Fruit fly (Drosophila melanogaster) whole organism, embryonic: ENCODE data around the gene ocn.
A peak's percentile ranks its signal among the peaks of the same experiment; 100 is the strongest.

Source experiments
- Abd-B ChIP-seq: fragments of 200-800 bp; sonication (Bioruptor generic); optimal IDR thresholded peaks from 2 replicates; lab custom pipeline; 2018; ENCODE audit warnings: missing biosample characterization, mild to moderate bottlenecking, missing genetic modification characterization, moderate library complexity
- Ada2b ChIP-seq: fragments of 200-800 bp; sonication (Bioruptor generic); IDR thresholded peaks from 2 replicates; pipeline ENCODE4 v1.3.6; 2022; ENCODE audit warnings: missing biosample characterization, missing genetic modification characterization
- B-H1 ChIP-seq: fragments of 200-800 bp; sonication (Bioruptor generic); IDR thresholded peaks from 3 replicates; pipeline ENCODE4 v1.3.6; 2022; ENCODE audit warnings: missing biosample characterization, missing genetic modification characterization
- BtbVII ChIP-seq: fragments of 200-800 bp; sonication (Bioruptor generic); optimal IDR thresholded peaks from 3 replicates; lab custom pipeline; 2017; ENCODE audit warnings: missing biosample characterization, mild to moderate bottlenecking, missing genetic modification characterization
- CG10959 ChIP-seq: fragments of 200-800 bp; sonication (Bioruptor generic); IDR thresholded peaks from 2 replicates; pipeline ENCODE4 v1.3.6; 2022; ENCODE audit warnings: missing biosample characterization, missing genetic modification characterization
- CG11247 ChIP-seq: fragments of 200-800 bp; sonication (Bioruptor generic); IDR thresholded peaks from 2 replicates; pipeline ENCODE4 v1.3.6; 2022; ENCODE audit warnings: missing biosample characterization, missing genetic modification characterization
- CG11504 ChIP-seq: fragments of 200-800 bp; sonication (Bioruptor generic); optimal IDR thresholded peaks from 3 replicates; lab custom pipeline; 2019; ENCODE audit warnings: missing biosample characterization, mild to moderate bottlenecking, missing genetic modification characterization, moderate library complexity
- CG12155 ChIP-seq: fragments of 200-800 bp; sonication (Bioruptor generic); optimal IDR thresholded peaks from 3 replicates; lab custom pipeline; 2016; ENCODE audit warnings: missing biosample characterization, missing genetic modification characterization
- CG13287 ChIP-seq: fragments of 200-800 bp; sonication (Bioruptor generic); IDR thresholded peaks from 2 replicates; pipeline ENCODE4 v1.3.6; 2022; ENCODE audit warnings: missing biosample characterization, missing genetic modification characterization; ENCODE audit not compliant: partially characterized antibody
- CG14965 ChIP-seq: fragments of 200-800 bp; sonication (Bioruptor generic); optimal IDR thresholded peaks from 2 replicates; lab custom pipeline; 2016; ENCODE audit warnings: missing biosample characterization, missing genetic modification characterization, borderline replicate concordance
- CG18599 ChIP-seq: fragments of 200-800 bp; sonication (Bioruptor generic); optimal IDR thresholded peaks from 3 replicates; lab custom pipeline; 2017; ENCODE audit warnings: missing biosample characterization, missing genetic modification characterization, mild to moderate bottlenecking, moderate library complexity, missing genetic modification reagents
- CG18764 ChIP-seq: fragments of 200-800 bp; sonication (Bioruptor generic); optimal IDR thresholded peaks from 3 replicates; lab custom pipeline; 2016; ENCODE audit warnings: missing biosample characterization, missing genetic modification characterization
- CG2120 ChIP-seq: fragments of 200-800 bp; sonication (Bioruptor generic); optimal IDR thresholded peaks from 3 replicates; lab custom pipeline; 2016; ENCODE audit warnings: missing biosample characterization, missing genetic modification characterization
- CG43689 ChIP-seq: fragments of 200-800 bp; sonication (Bioruptor generic); IDR thresholded peaks from 2 replicates; pipeline ENCODE4 v1.3.6; 2022; ENCODE audit warnings: missing biosample characterization, missing genetic modification characterization
- CG5180 ChIP-seq: fragments of 200-800 bp; sonication (Bioruptor generic); optimal IDR thresholded peaks from 3 replicates; lab custom pipeline; 2017; ENCODE audit warnings: missing biosample characterization, missing genetic modification characterization, mild to moderate bottlenecking, moderate library complexity, missing genetic modification reagents
- CG8290 ChIP-seq, 3 experiments: fragments of 200-800 bp; sonication (Bioruptor generic); optimal IDR thresholded peaks; 2 replicates each; lab custom pipeline; 2016 to 2019; ENCODE audit warnings: missing biosample characterization in 3 of 3, missing genetic modification characterization in 3 of 3, mild to moderate bottlenecking in 2 of 3, moderate library complexity in 1 of 3
- CG8388 ChIP-seq: fragments of 200-800 bp; sonication (Bioruptor generic); optimal IDR thresholded peaks from 2 replicates; lab custom pipeline; 2019; ENCODE audit warnings: missing biosample characterization, mild to moderate bottlenecking, missing genetic modification characterization, moderate library complexity
- CG9437 ChIP-seq: fragments of 200-800 bp; sonication (Bioruptor generic); optimal IDR thresholded peaks from 2 replicates; lab custom pipeline; 2018; ENCODE audit warnings: missing biosample characterization, mild to moderate bottlenecking, missing genetic modification characterization
- CrebB ChIP-seq: fragments of 200-800 bp; sonication (Bioruptor generic); optimal IDR thresholded peaks from 3 replicates; lab custom pipeline; 2018; ENCODE audit warnings: missing biosample characterization, mild to moderate bottlenecking, missing genetic modification characterization
- D ChIP-seq, 2 experiments: fragments of 200-800 bp in 1 of 2; fragments of >200 bp in 1 of 2; sonication (Bioruptor generic) in 1 of 2; optimal IDR thresholded peaks; 2 replicates in 1 of 2; 3 replicates in 1 of 2; lab custom pipeline; 2017; ENCODE audit warnings: mild to moderate bottlenecking in 1 of 2, missing biosample characterization in 1 of 2, missing genetic modification characterization in 1 of 2, missing genetic modification reagents in 1 of 2
- Ets65A ChIP-seq: fragments of 200-800 bp; sonication (Bioruptor generic); peaks from one replicate; lab custom pipeline; 2016; ENCODE audit warnings: missing biosample characterization, missing genetic modification characterization
- HLH54F ChIP-seq: fragments of 200-800 bp; sonication (Bioruptor generic); optimal IDR thresholded peaks from 3 replicates; lab custom pipeline; 2016; ENCODE audit warnings: missing biosample characterization, missing genetic modification characterization
- Hand ChIP-seq: fragments of 200-800 bp; sonication (Bioruptor generic); optimal IDR thresholded peaks from 2 replicates; lab custom pipeline; 2017; ENCODE audit warnings: mild to moderate bottlenecking, missing biosample characterization, missing genetic modification reagents, missing genetic modification characterization
- Jarid2 ChIP-seq: fragments of 200-800 bp; sonication (Bioruptor generic); optimal IDR thresholded peaks from 3 replicates; lab custom pipeline; 2017; ENCODE audit warnings: mild to moderate bottlenecking, missing biosample characterization, missing genetic modification reagents, missing genetic modification characterization
- Max ChIP-seq: fragments of 200-800 bp; sonication (Bioruptor generic); optimal IDR thresholded peaks from 2 replicates; lab custom pipeline; 2016; ENCODE audit warnings: missing biosample characterization, mild to moderate bottlenecking, missing genetic modification characterization
- Myb ChIP-seq: fragments of 200-800 bp; sonication (Bioruptor generic); optimal IDR thresholded peaks from 2 replicates; lab custom pipeline; 2016; ENCODE audit warnings: missing biosample characterization, missing genetic modification characterization
- NFAT ChIP-seq: fragments of 200-800 bp; sonication (Bioruptor generic); IDR thresholded peaks from 2 replicates; pipeline ENCODE4 v1.3.6; 2022; ENCODE audit warnings: missing biosample characterization, missing genetic modification characterization
- Nf-YC ChIP-seq: fragments of 200-800 bp; optimal IDR thresholded peaks from 3 replicates; lab custom pipeline; 2019; ENCODE audit warnings: missing biosample characterization, mild to moderate bottlenecking, missing genetic modification characterization, moderate library complexity
- Ptx1 ChIP-seq: fragments of 200-800 bp; sonication (Bioruptor generic); IDR thresholded peaks from 2 replicates; pipeline ENCODE4 v1.3.6; 2022; ENCODE audit warnings: missing biosample characterization, missing genetic modification characterization
- bbx ChIP-seq: fragments of 200-800 bp; sonication (Bioruptor generic); IDR thresholded peaks from 2 replicates; pipeline ENCODE4 v1.3.6; 2022; ENCODE audit warnings: missing biosample characterization, missing genetic modification characterization; ENCODE audit not compliant: partially characterized antibody
- caup ChIP-seq: fragments of 200-800 bp; sonication (Bioruptor generic); optimal IDR thresholded peaks from 3 replicates; lab custom pipeline; 2017; ENCODE audit warnings: missing biosample characterization, mild to moderate bottlenecking, missing genetic modification characterization, moderate library complexity; ENCODE audit not compliant: severe bottlenecking
- chif ChIP-seq, 2 experiments: fragments of 200-800 bp; sonication (Bioruptor generic); optimal IDR thresholded peaks; 3 replicates each; lab custom pipeline; 2016; ENCODE audit warnings: missing biosample characterization in 2 of 2, missing genetic modification characterization in 2 of 2
- chm ChIP-seq: fragments of 200-800 bp; sonication (Bioruptor generic); IDR thresholded peaks from 2 replicates; pipeline ENCODE4 v1.3.6; 2022; ENCODE audit warnings: missing biosample characterization, missing genetic modification characterization
- dan ChIP-seq: fragments of 200-800 bp; sonication (Bioruptor generic); IDR thresholded peaks from 2 replicates; pipeline ENCODE4 v1.3.6; 2022; ENCODE audit warnings: missing biosample characterization, missing genetic modification characterization
- dpn ChIP-seq, 2 experiments: fragments of 200-800 bp; sonication (Bioruptor generic); optimal IDR thresholded peaks; 3 replicates each; lab custom pipeline; 2016; ENCODE audit warnings: missing biosample characterization in 2 of 2, missing genetic modification characterization in 2 of 2
- ewg ChIP-seq: fragments of 200-800 bp; sonication (Bioruptor generic); optimal IDR thresholded peaks from 3 replicates; lab custom pipeline; 2017; ENCODE audit warnings: mild to moderate bottlenecking, missing biosample characterization, missing genetic modification reagents, missing genetic modification characterization
- exex ChIP-seq: fragments of 200-800 bp; sonication (Bioruptor generic); optimal IDR thresholded peaks from 4 replicates; lab custom pipeline; 2018; ENCODE audit warnings: missing biosample characterization, mild to moderate bottlenecking, missing genetic modification characterization, moderate library complexity
- fd64A ChIP-seq: fragments of 200-800 bp; sonication (Bioruptor generic); optimal IDR thresholded peaks from 3 replicates; lab custom pipeline; 2018; ENCODE audit warnings: missing biosample characterization, mild to moderate bottlenecking, missing genetic modification characterization
- gt ChIP-seq: fragments of 200-800 bp; sonication (Bioruptor generic); IDR thresholded peaks from 2 replicates; pipeline ENCODE4 v1.3.6; 2022; ENCODE audit warnings: missing biosample characterization, missing genetic modification characterization
- h ChIP-seq: fragments of >200 bp; optimal IDR thresholded peaks from 2 replicates; lab custom pipeline; 2017
- inv ChIP-seq: fragments of 200-800 bp; sonication (Bioruptor generic); IDR thresholded peaks from 2 replicates; pipeline ENCODE4 v1.3.6; 2022; ENCODE audit warnings: missing biosample characterization, missing genetic modification characterization; ENCODE audit not compliant: partially characterized antibody
- lab ChIP-seq: fragments of 200-800 bp; sonication (Bioruptor generic); optimal IDR thresholded peaks from 3 replicates; lab custom pipeline; 2017; ENCODE audit warnings: missing biosample characterization, missing genetic modification characterization, mild to moderate bottlenecking, moderate library complexity, missing genetic modification reagents
- mam ChIP-seq: fragments of 200-800 bp; sonication (Bioruptor generic); optimal IDR thresholded peaks from 3 replicates; lab custom pipeline; 2016; ENCODE audit warnings: missing biosample characterization, missing genetic modification characterization
- nom ChIP-seq: fragments of 200-800 bp; sonication (Bioruptor generic); optimal IDR thresholded peaks from 2 replicates; lab custom pipeline; 2017; ENCODE audit warnings: missing biosample characterization, missing genetic modification characterization, mild to moderate bottlenecking, moderate library complexity, missing genetic modification reagents
- row ChIP-seq: fragments of 200-800 bp; sonication (Bioruptor generic); IDR thresholded peaks from 3 replicates; pipeline ENCODE4 v1.3.6; 2022; ENCODE audit warnings: missing biosample characterization, missing genetic modification characterization
- tup ChIP-seq: fragments of 200-800 bp; sonication (Bioruptor generic); optimal IDR thresholded peaks from 2 replicates; lab custom pipeline; 2016; ENCODE audit warnings: missing biosample characterization, mild to moderate bottlenecking, missing genetic modification characterization, moderate library complexity
- z ChIP-seq: fragments of 200-800 bp; sonication (Bioruptor generic); IDR thresholded peaks from 3 replicates; pipeline ENCODE4 v1.3.6; 2022; ENCODE audit warnings: missing biosample characterization, missing genetic modification characterization

ocn gene

DNA sequence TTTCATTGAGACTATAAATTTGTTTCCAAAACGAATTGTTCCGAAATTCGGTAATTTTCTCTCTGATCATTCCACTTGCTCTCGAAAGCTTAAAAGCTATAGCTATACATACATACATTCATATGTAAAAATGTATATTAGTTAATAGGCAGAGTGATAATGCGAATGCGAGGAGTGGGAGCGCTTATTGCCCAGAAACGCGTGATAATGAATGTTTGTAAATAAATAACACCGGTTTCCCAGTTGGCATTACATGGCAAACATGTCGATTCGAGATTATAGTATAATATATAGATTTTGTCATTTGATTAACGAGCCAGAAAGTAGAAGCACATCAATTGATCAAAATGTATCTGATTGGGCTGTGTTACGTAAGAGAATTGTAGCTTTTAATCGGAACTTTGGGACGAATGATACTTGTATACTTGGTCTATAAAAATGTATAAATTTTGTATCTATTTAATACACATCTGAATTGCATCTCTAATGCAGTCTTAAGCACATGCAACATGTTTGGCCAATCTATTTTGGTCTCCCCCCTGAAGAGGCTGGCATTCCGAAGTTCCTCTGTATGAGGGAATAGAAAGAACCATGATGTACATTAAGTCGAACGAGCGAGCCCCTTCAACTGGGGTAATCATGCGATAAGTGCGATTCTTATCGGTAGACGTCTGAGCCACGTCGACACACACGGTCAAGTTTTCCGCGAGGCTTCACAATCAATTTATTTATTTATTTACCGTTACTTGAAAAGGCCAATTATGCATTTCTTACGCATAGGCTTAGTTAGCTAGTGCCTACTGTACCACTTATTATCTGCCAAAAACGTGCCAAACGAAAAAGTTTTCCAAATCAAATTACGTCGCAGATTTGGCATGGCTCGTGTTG, 24.7 kb downstream of the ocn start:
- TF ChIP-seq Abd-B (GFP tag; lab: Kevin White, UChicago) = no peak
- no peak for TF ChIP-seq CG13287 (GFP tag; lab: Robert Waterston, UW)
- peak; percentile 56 for TF ChIP-seq lab
- TF ChIP-seq Max (GFP tag; lab: Kevin White, UChicago) = no peak
- TF ChIP-seq CG11247 (GFP tag; lab: Robert Waterston, UW) = 0 out of 2 replicates have a peak, but pooled peaks have one; percentile 27
- peak; percentile 49 for TF ChIP-seq row (GFP tag; lab: Robert Waterston, UW)
- TF ChIP-seq Hand (GFP tag; lab: Kevin White, UChicago) = no peak
- TF ChIP-seq inv (GFP tag; lab: Robert Waterston, UW) = no peak
- TF ChIP-seq CG43689 (GFP tag; lab: Robert Waterston, UW) = no peak
- TF ChIP-seq chif (GFP tag; optimal IDR thresholded peaks at IDR 0.05; lab: Kevin White, UChicago) = no peak
- no peak for TF ChIP-seq CG18764 (GFP tag; lab: Kevin White, UChicago)
- no peak for TF ChIP-seq Jarid2 (GFP tag; lab: Kevin White, UChicago)
- TF ChIP-seq CG8290 (GFP tag; optimal IDR thresholded peaks at IDR 0.05; lab: Kevin White, UChicago) = no peak
- peak in 1 of 2 experiments; percentile 44 for TF ChIP-seq CG8290 (tag; optimal IDR thresholded peaks at IDR 0.05; lab: Kevin White, UChicago)
- peak; percentile 49; the same call in 1 of the 2 replicates for TF ChIP-seq NFAT (GFP tag; lab: Robert Waterston, UW)
- no peak for TF ChIP-seq fd64A
- no peak for TF ChIP-seq bbx (GFP tag; lab: Robert Waterston, UW)
- TF ChIP-seq CG12155 (GFP tag; lab: Kevin White, UChicago) = no peak
- no peak for TF ChIP-seq z
- TF ChIP-seq exex = peak; percentile 64
- TF ChIP-seq CG8388 = no peak
- TF ChIP-seq D (optimal IDR thresholded peaks at IDR 0.05; lab: Kevin White, UChicago) = no peak
- no peak for TF ChIP-seq D (GFP tag; optimal IDR thresholded peaks at IDR 0.05; lab: Kevin White, UChicago)
- no peak for TF ChIP-seq B-H1 (GFP tag; lab: Robert Waterston, UW)
- peak; percentile 42 for TF ChIP-seq CG2120 (GFP tag; lab: Kevin White, UChicago)
- no peak for TF ChIP-seq Ets65A (GFP tag; lab: Kevin White, UChicago)
- TF ChIP-seq mam (GFP tag; lab: Kevin White, UChicago) = peak; percentile 60
- TF ChIP-seq HLH54F (GFP tag; lab: Kevin White, UChicago) = peak; percentile 6
- TF ChIP-seq tup (GFP tag; lab: Kevin White, UChicago) = no peak
- TF ChIP-seq Myb (GFP tag; lab: Kevin White, UChicago) = peak; percentile 2
- peak in 1 of 2 experiments; percentile 19 for TF ChIP-seq dpn (GFP tag; optimal IDR thresholded peaks at IDR 0.05; lab: Kevin White, UChicago)
- peak; percentile 67 for TF ChIP-seq CG18599 (GFP tag; lab: Kevin White, UChicago)
- no peak for TF ChIP-seq CG10959 (GFP tag; lab: Robert Waterston, UW)
- 0 out of 2 replicates have a peak, but pooled peaks have one; percentile 32 for TF ChIP-seq Ptx1 (GFP tag; lab: Robert Waterston, UW)
- no peak for TF ChIP-seq gt (GFP tag; lab: Robert Waterston, UW)
- no peak for TF ChIP-seq CrebB (tag; lab: Kevin White, UChicago)
- TF ChIP-seq dan (GFP tag; lab: Robert Waterston, UW) = no peak
- TF ChIP-seq CG5180 (GFP tag; lab: Kevin White, UChicago) = no peak
- TF ChIP-seq chm (GFP tag; lab: Robert Waterston, UW) = no peak
- no peak for TF ChIP-seq Nf-YC
- 0 out of 2 replicates have a peak, but pooled peaks have one; percentile 25 for TF ChIP-seq Ada2b
- no peak for TF ChIP-seq nom (GFP tag; lab: Kevin White, UChicago)
- TF ChIP-seq caup (GFP tag; lab: Kevin White, UChicago) = peak; percentile 7
- no peak for TF ChIP-seq CG11504 (tag; lab: Kevin White, UChicago)
- no peak for TF ChIP-seq CG9437 (GFP tag; lab: Kevin White, UChicago)
- TF ChIP-seq BtbVII (GFP tag; lab: Kevin White, UChicago) = no peak
- no peak for TF ChIP-seq h (lab: Kevin White, UChicago)
- TF ChIP-seq ewg (GFP tag; lab: Kevin White, UChicago) = no peak
- TF ChIP-seq CG14965 (GFP tag; lab: Kevin White, UChicago) = no peak
